Fruit fly (Drosophila melanogaster): ENCODE measurements around the gene Pdha.

The Pdha gene

DNA sequence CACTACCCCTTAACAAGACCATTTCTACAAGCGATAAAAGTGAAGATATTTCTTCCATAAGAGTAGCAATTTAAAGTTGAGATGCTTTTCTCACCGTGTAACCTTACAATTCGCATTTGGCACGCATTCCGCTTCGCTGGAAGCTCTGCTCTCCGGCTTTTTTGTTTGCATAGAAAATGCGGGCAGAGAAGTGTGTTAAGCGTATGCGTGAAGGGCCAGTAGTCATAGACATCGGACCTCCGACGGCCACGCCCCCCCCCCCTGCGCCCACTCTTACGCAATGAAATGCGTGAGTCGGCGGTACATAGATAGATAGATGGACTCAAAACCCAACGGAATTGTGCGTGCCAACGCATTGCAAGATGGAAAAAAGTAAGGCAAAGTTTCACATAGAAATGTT is 32.6 kb upstream of the Pdha start (continued):
- TF ChIP-seq Taf1 (GFP tag; IDR thresholded peaks at IDR 0.05) (no peak), CG10431 (GFP tag; optimal IDR thresholded peaks at IDR 0.05) (no peak), CG16815 (GFP tag; optimal IDR thresholded peaks at IDR 0.05) (no peak), Max (GFP tag; optimal IDR thresholded peaks at IDR 0.05) (no peak), jumu (GFP tag; optimal IDR thresholded peaks at IDR 0.05) (no peak), CG11695 (GFP tag; IDR thresholded peaks at IDR 0.05) (0 out of 3 replicates have a peak, but pooled peaks have one; percentile 11), TFAM (GFP tag; optimal IDR thresholded peaks at IDR 0.05) (no peak), her (GFP tag; optimal IDR thresholded peaks at IDR 0.05) (no peak), E2f2 (GFP tag; IDR thresholded peaks at IDR 0.05) (0 out of 2 replicates have a peak, but pooled peaks have one; percentile 7), Atf3 (GFP tag; optimal IDR thresholded peaks at IDR 0.05) (no peak), Six4 (GFP tag; optimal IDR thresholded peaks at IDR 0.05) (no peak), nerfin-2 (GFP tag; IDR thresholded peaks at IDR 0.05; ENCODE audit: partially characterized antibody) (no peak), CG17328 (GFP tag; IDR thresholded peaks at IDR 0.05) (no peak), BtbVII (GFP tag; optimal IDR thresholded peaks at IDR 0.05) (no peak), so (GFP tag; IDR thresholded peaks at IDR 0.05) (no peak), CG8924 (tag; optimal IDR thresholded peaks at IDR 0.05) (no peak), dm (GFP tag; optimal IDR thresholded peaks at IDR 0.05) (no peak), pho (GFP tag; optimal IDR thresholded peaks at IDR 0.05) (no peak), jing (GFP tag; optimal IDR thresholded peaks at IDR 0.05) (no peak), row (GFP tag; IDR thresholded peaks at IDR 0.05) (peak; percentile 35; the same call in 2 of the 3 replicates), sug (tag; optimal IDR thresholded peaks at IDR 0.05) (no peak), CG14667 (GFP tag; IDR thresholded peaks at IDR 0.05) (no peak), ham (GFP tag; IDR thresholded peaks at IDR 0.05) (no peak), CG15514 (GFP tag; optimal IDR thresholded peaks at IDR 0.05) (no peak), sc (optimal IDR thresholded peaks at IDR 0.05) (no peak), sc (GFP tag; optimal IDR thresholded peaks at IDR 0.05) (no peak), unpg (GFP tag; optimal IDR thresholded peaks at IDR 0.05) (no peak), Meics (GFP tag; optimal IDR thresholded peaks at IDR 0.05) (no peak), crc (GFP tag; optimal IDR thresholded peaks at IDR 0.05) (no peak), dmrt99B (tag; optimal IDR thresholded peaks at IDR 0.05) (no peak), kah (GFP tag; optimal IDR thresholded peaks at IDR 0.05) (no peak), lilli (GFP tag; optimal IDR thresholded peaks at IDR 0.05) (no peak), Pdp1 (GFP tag; optimal IDR thresholded peaks at IDR 0.05) (peak in 1 of 2 experiments; percentile 77), CG2120 (GFP tag; optimal IDR thresholded peaks at IDR 0.05) (peak; percentile 42), ci (GFP tag; IDR thresholded peaks at IDR 0.05) (no peak), CG6813 (GFP tag; optimal IDR thresholded peaks at IDR 0.05) (no peak), Ssrp (tag; optimal IDR thresholded peaks at IDR 0.05) (no peak), ind (GFP tag; optimal IDR thresholded peaks at IDR 0.05) (no peak), bab2 (GFP tag; optimal IDR thresholded peaks at IDR 0.05) (no peak), CG6765 (GFP tag; optimal IDR thresholded peaks at IDR 0.05) (no peak), unc-4 (GFP tag; IDR thresholded peaks at IDR 0.05; ENCODE audit: partially characterized antibody) (no peak), CG12659 (GFP tag; optimal IDR thresholded peaks at IDR 0.05) (no peak), zf30C (GFP tag; optimal IDR thresholded peaks at IDR 0.05) (peak; percentile 17), Usf (GFP tag; optimal IDR thresholded peaks at IDR 0.05) (no peak), caup (GFP tag; optimal IDR thresholded peaks at IDR 0.05; ENCODE audit: severe bottlenecking) (no peak), sim (GFP tag; IDR thresholded peaks at IDR 0.05) (no peak; the same call in 1 of the 2 replicates), Aef1 (GFP tag; IDR thresholded peaks at IDR 0.05) (no peak), CG12769 (tag; optimal IDR thresholded peaks at IDR 0.05) (no peak), pnt (GFP tag; optimal IDR thresholded peaks at IDR 0.05) (no peak), D19A (tag; optimal IDR thresholded peaks at IDR 0.05) (no peak), chif (GFP tag; optimal IDR thresholded peaks at IDR 0.05) (no peak), tgo (GFP tag; IDR thresholded peaks at IDR 0.05) (no peak)
